Worm (Caenorhabditis elegans) whole organism, mixed stage, embryonic: Measurements from ENCODE around the gene F56A8.4.

Experiments used
- M03D4.4 ChIP-seq: sonication (generic microtip); optimal IDR thresholded peaks from 2 replicates; lab custom pipeline; 2017; ENCODE audit warnings: mild to moderate bottlenecking, missing genetic modification characterization, missing compliant biosample characterization
- bed-3 ChIP-seq: fragments of 200-800 bp; sonication (Bioruptor generic); optimal IDR thresholded peaks from 3 replicates; lab custom pipeline; 2018; ENCODE audit warnings: mild to moderate bottlenecking, missing genetic modification characterization, moderate library complexity, missing compliant biosample characterization
- blmp-1 ChIP-seq: fragments of 150-350 bp; optimal IDR thresholded peaks from 2 replicates; lab custom pipeline; 2014; ENCODE audit warnings: missing biosample characterization, missing genetic modification characterization
- ceh-39 ChIP-seq: fragments of 150-350 bp; optimal IDR thresholded peaks from 2 replicates; lab custom pipeline; 2014; ENCODE audit warnings: missing biosample characterization, missing genetic modification characterization
- ceh-43 ChIP-seq: fragments of 200-800 bp; sonication (Bioruptor generic); optimal IDR thresholded peaks from 2 replicates; lab custom pipeline; 2018; ENCODE audit warnings: mild to moderate bottlenecking, missing genetic modification characterization, moderate library complexity, missing compliant biosample characterization
- ceh-83 ChIP-seq: fragments of 200-800 bp; sonication (Bioruptor generic); optimal IDR thresholded peaks from 2 replicates; lab custom pipeline; 2018; ENCODE audit warnings: mild to moderate bottlenecking, missing genetic modification characterization, missing compliant biosample characterization
- ces-1 ChIP-seq: fragments of 150-350 bp; optimal IDR thresholded peaks from 2 replicates; lab custom pipeline; 2014; ENCODE audit warnings: missing biosample characterization, missing genetic modification reagents, missing genetic modification characterization
- cnd-1 ChIP-seq: fragments of 200-800 bp; sonication (Bioruptor generic); optimal IDR thresholded peaks from 2 replicates; lab custom pipeline; 2018; ENCODE audit warnings: mild to moderate bottlenecking, missing genetic modification characterization, missing compliant biosample characterization
- elt-1 ChIP-seq: sonication (generic microtip); optimal IDR thresholded peaks from 2 replicates; lab custom pipeline; 2017; ENCODE audit warnings: missing genetic modification characterization, mild to moderate bottlenecking, missing compliant biosample characterization, antibody characterized with exemption, moderate library complexity, borderline replicate concordance; ENCODE audit not compliant: insufficient read depth
- ham-2 ChIP-seq: fragments of 200-800 bp; sonication (Bioruptor generic); optimal IDR thresholded peaks from 2 replicates; lab custom pipeline; 2018; ENCODE audit warnings: mild to moderate bottlenecking, missing genetic modification characterization, missing compliant biosample characterization
- lin-13 ChIP-seq: fragments of 150-350 bp; optimal IDR thresholded peaks from 2 replicates; lab custom pipeline; 2014; ENCODE audit warnings: missing biosample characterization, missing genetic modification characterization
- lin-32 ChIP-seq: fragments of 200-800 bp; sonication (Bioruptor generic); optimal IDR thresholded peaks from 2 replicates; lab custom pipeline; 2018; ENCODE audit warnings: mild to moderate bottlenecking, missing genetic modification characterization, missing compliant biosample characterization
- lsy-2 ChIP-seq: fragments of 150-350 bp; optimal IDR thresholded peaks from 2 replicates; lab custom pipeline; 2014; ENCODE audit warnings: missing biosample characterization, missing genetic modification characterization
- mab-5 ChIP-seq: fragments of 150-350 bp; optimal IDR thresholded peaks from 2 replicates; lab custom pipeline; 2014; ENCODE audit warnings: missing biosample characterization, missing genetic modification characterization
- mep-1 ChIP-seq: fragments of 150-350 bp; optimal IDR thresholded peaks from 2 replicates; lab custom pipeline; 2017; ENCODE audit warnings: missing biosample characterization, missing genetic modification reagents, missing genetic modification characterization, inconsistent platforms
- mls-2 ChIP-seq: sonication (generic microtip); optimal IDR thresholded peaks from 2 replicates; lab custom pipeline; 2016; ENCODE audit warnings: mild to moderate bottlenecking, missing genetic modification characterization, moderate library complexity, missing compliant biosample characterization
- nhr-12 ChIP-seq: fragments of 150-350 bp; optimal IDR thresholded peaks from 2 replicates; lab custom pipeline; 2014; ENCODE audit warnings: missing biosample characterization, missing genetic modification characterization
- nhr-2 ChIP-seq: fragments of 150-350 bp; optimal IDR thresholded peaks from 2 replicates; lab custom pipeline; 2014; ENCODE audit warnings: missing biosample characterization, missing genetic modification characterization
- nhr-237 ChIP-seq: fragments of 150-350 bp; optimal IDR thresholded peaks from 2 replicates; lab custom pipeline; 2014; ENCODE audit warnings: missing biosample characterization, missing genetic modification characterization
- nhr-28 ChIP-seq: fragments of 150-350 bp; optimal IDR thresholded peaks from 2 replicates; lab custom pipeline; 2014; ENCODE audit warnings: missing biosample characterization, missing genetic modification characterization
- pha-4 ChIP-seq: fragments of 150-350 bp; optimal IDR thresholded peaks from 2 replicates; lab custom pipeline; 2018; ENCODE audit warnings: missing biosample characterization, missing genetic modification reagents, missing genetic modification characterization
- sem-2 ChIP-seq: fragments of 200-800 bp; sonication (Bioruptor generic); optimal IDR thresholded peaks from 2 replicates; lab custom pipeline; 2018; ENCODE audit warnings: mild to moderate bottlenecking, missing genetic modification characterization, missing compliant biosample characterization
- snpc-4 ChIP-seq: fragments of 150-350 bp; optimal IDR thresholded peaks from 2 replicates; lab custom pipeline; 2014; ENCODE audit warnings: missing biosample characterization, missing genetic modification characterization
- sptf-1 ChIP-seq: sonication (generic microtip); optimal IDR thresholded peaks from 2 replicates; lab custom pipeline; 2017; ENCODE audit warnings: mild to moderate bottlenecking, missing genetic modification characterization, moderate library complexity, missing compliant biosample characterization
- unc-120 ChIP-seq: sonication (generic microtip); optimal IDR thresholded peaks from 2 replicates; lab custom pipeline; 2017; ENCODE audit warnings: missing genetic modification characterization, missing compliant biosample characterization; ENCODE audit not compliant: poor library complexity, severe bottlenecking
- unc-39 ChIP-seq: fragments of 150-350 bp; optimal IDR thresholded peaks from 2 replicates; lab custom pipeline; 2014; ENCODE audit warnings: missing biosample characterization, missing genetic modification characterization
- zip-8 ChIP-seq: fragments of 150-350 bp; optimal IDR thresholded peaks from 2 replicates; lab custom pipeline; 2014; ENCODE audit warnings: missing biosample characterization, missing genetic modification characterization
- ztf-11 ChIP-seq: fragments of 150-350 bp; optimal IDR thresholded peaks from 2 replicates; lab custom pipeline; 2014; ENCODE audit warnings: missing biosample characterization, missing genetic modification characterization

Gene F56A8.4

ce11 chrIII:13301983-13302382 is 38.9 kb downstream of the F56A8.4 start:
- TF ChIP-seq ham-2 (GFP tag; lab: Kevin White, UChicago) (no peak), lsy-2 (tag; lab: Kevin White, UChicago) (no peak), unc-39 (tag; lab: Kevin White, UChicago) (no peak), sem-2 (no peak), ceh-43 (GFP tag; lab: Kevin White, UChicago) (no peak), mep-1 (tag; lab: Kevin White, UChicago) (no peak)

ce11 chrIII:13302578-13302977 is 39.5 kb downstream of the F56A8.4 start:
- TF ChIP-seq ceh-39 (tag; lab: Kevin White, UChicago) (no peak), ham-2 (GFP tag; lab: Kevin White, UChicago) (no peak), zip-8 (tag; lab: Kevin White, UChicago) (no peak), lsy-2 (tag; lab: Kevin White, UChicago) (no peak), M03D4.4 (no peak), elt-1 (tag; lab: Kevin White, UChicago) (no peak), nhr-12 (tag; lab: Kevin White, UChicago) (no peak), ceh-83 (no peak), nhr-2 (no peak), nhr-28 (tag; lab: Kevin White, UChicago) (no peak), pha-4 (no peak), ztf-11 (no peak), bed-3 (GFP tag; lab: Kevin White, UChicago) (no peak), lin-32 (GFP tag; lab: Kevin White, UChicago) (no peak), unc-120 (no peak)

- no peak for TF ChIP-seq M03D4.4
Measured at ce11 chrIII:13305537-13305936, 42.5 kb downstream of the F56A8.4 start.

ce11 chrIII:13307107-13307506 is 44.0 kb downstream of the F56A8.4 start, which contains the start of the genes klp-19 and slc-36.1:
Gene klp-19, minus strand, starts transcription at chrIII:13307259.
Gene slc-36.1, plus strand, starts transcription at chrIII:13307502.
- TF ChIP-seq M03D4.4 (peak; percentile 17), ceh-43 (GFP tag; lab: Kevin White, UChicago) (no peak), elt-1 (tag; lab: Kevin White, UChicago) (no peak), mls-2 (tag; lab: Kevin White, UChicago) (no peak), unc-120 (no peak), ces-1 (GFP tag; lab: Kevin White, UChicago) (peak; percentile 86), sptf-1 (tag; lab: Kevin White, UChicago) (peak; percentile 38), lin-13 (tag; lab: Kevin White, UChicago) (no peak), cnd-1 (tag; lab: Kevin White, UChicago) (no peak), nhr-28 (tag; lab: Kevin White, UChicago) (no peak), ztf-11 (no peak), lsy-2 (tag; lab: Kevin White, UChicago) (no peak), blmp-1 (tag; lab: Kevin White, UChicago) (no peak)

- TF ChIP-seq zip-8 (tag; lab: Kevin White, UChicago) (no peak), snpc-4 (tag; lab: Kevin White, UChicago) (no peak), sem-2 (no peak), mab-5 (no peak), nhr-237 (tag; lab: Kevin White, UChicago) (peak; percentile 14), unc-120 (no peak), ztf-11 (no peak)
Measured at ce11 chrIII:13310552-13310951, 47.5 kb downstream of the F56A8.4 start.

ce11 chrIII:13313788-13314187 is 50.7 kb downstream of the F56A8.4 start, which contains the start of gene Y43F4B.10:
Gene Y43F4B.10, plus strand, starts transcription at chrIII:13314068.
- TF ChIP-seq nhr-237 (tag; lab: Kevin White, UChicago) (peak; percentile 24), lin-13 (tag; lab: Kevin White, UChicago) (no peak), lsy-2 (tag; lab: Kevin White, UChicago) (peak; percentile 25), ceh-39 (tag; lab: Kevin White, UChicago) (peak; percentile 79), ces-1 (GFP tag; lab: Kevin White, UChicago) (peak; percentile 65), mep-1 (tag; lab: Kevin White, UChicago) (peak; percentile 28)
